Worm (Caenorhabditis elegans): ENCODE measurements around the gene vit-3.

Gene vit-3

ce11 chrX:3572490-3572889, at the start of gene vit-3:
TSS of gene vit-3 (minus strand) at chrX:3572549.
- TF ChIP-seq tbx-2 (tag; optimal IDR thresholded peaks at IDR 0.05) (no peak), pax-1 (tag; optimal IDR thresholded peaks at IDR 0.05) (no peak), lim-6 (tag; optimal IDR thresholded peaks at IDR 0.05) (no peak), ref-2 (tag; optimal IDR thresholded peaks at IDR 0.05) (no peak), pha-2 (tag; optimal IDR thresholded peaks at IDR 0.05) (no peak), lin-11 (tag; optimal IDR thresholded peaks at IDR 0.05) (no peak), eyg-1 (tag; optimal IDR thresholded peaks at IDR 0.05) (no peak), madf-2 (tag; optimal IDR thresholded peaks at IDR 0.05) (no peak), dmd-4 (tag; optimal IDR thresholded peaks at IDR 0.05; ENCODE audit: borderline replicate concordance) (no peak), ceh-45 (GFP tag; IDR thresholded peaks at IDR 0.05) (no peak), fkh-6 (tag; optimal IDR thresholded peaks at IDR 0.05) (no peak), ttx-3 (tag; optimal IDR thresholded peaks at IDR 0.05) (no peak), ceh-34 (tag; optimal IDR thresholded peaks at IDR 0.05) (no peak), ahr-1 (tag; optimal IDR thresholded peaks at IDR 0.05) (no peak)

ce11 chrX:3618842-3619241, 46.5 kb upstream of the vit-3 start:
- TF ChIP-seq ets-4 (tag; optimal IDR thresholded peaks at IDR 0.05): no peak
- TF ChIP-seq unc-42 (tag; optimal IDR thresholded peaks at IDR 0.05): peak; percentile 87
- no peak for TF ChIP-seq elt-4 (tag; optimal IDR thresholded peaks at IDR 0.05)
- no peak for TF ChIP-seq unc-55 (GFP tag; optimal IDR thresholded peaks at IDR 0.05)

- TF ChIP-seq ama-1 (optimal IDR thresholded peaks at IDR 0.05) (no peak), F13H6.1 (tag; optimal IDR thresholded peaks at IDR 0.05) (no peak), ceh-31 (tag; optimal IDR thresholded peaks at IDR 0.05) (no peak), K02D7.2 (tag; optimal IDR thresholded peaks at IDR 0.05) (no peak), ceh-9 (tag; optimal IDR thresholded peaks at IDR 0.05) (no peak), gmeb-2 (tag; optimal IDR thresholded peaks at IDR 0.05) (no peak), ceh-22 (tag; optimal IDR thresholded peaks at IDR 0.05) (no peak), mec-3 (tag; optimal IDR thresholded peaks at IDR 0.05; ENCODE audit: borderline replicate concordance) (no peak), ztf-16 (tag; optimal IDR thresholded peaks at IDR 0.05) (no peak), ceh-18 (tag; optimal IDR thresholded peaks at IDR 0.05) (no peak), C08G9.2 (tag; optimal IDR thresholded peaks at IDR 0.05) (no peak), ets-4 (tag; optimal IDR thresholded peaks at IDR 0.05) (no peak), ceh-30 (tag; optimal IDR thresholded peaks at IDR 0.05) (no peak), ahr-1 (tag; optimal IDR thresholded peaks at IDR 0.05) (no peak), unc-3 (GFP tag; conservative IDR thresholded peaks at IDR 0.05) (no peak), unc-3 (tag; optimal IDR thresholded peaks at IDR 0.05) (no peak)
These were observed 44.9 kb upstream of the vit-3 start, which contains the start of gene del-9 for ce11 chrX:3617218-3617617. TSS of gene del-9 (minus strand) at chrX:3617318.

- TF ChIP-seq elt-2 (tag; optimal IDR thresholded peaks at IDR 0.05) (peak; percentile 78), K09A11.1 (tag; optimal IDR thresholded peaks at IDR 0.05; ENCODE audit: insufficient read depth) (no peak), mec-3 (tag; optimal IDR thresholded peaks at IDR 0.05; ENCODE audit: borderline replicate concordance) (no peak), ceh-14 (tag; optimal IDR thresholded peaks at IDR 0.05) (no peak), che-1 (tag; optimal IDR thresholded peaks at IDR 0.05) (no peak)
These were observed 41.3 kb upstream of the vit-3 start for ce11 chrX:3613665-3614064.

- TF ChIP-seq odd-2 (tag; optimal IDR thresholded peaks at IDR 0.05): no peak
- no peak for TF ChIP-seq ceh-45 (GFP tag; IDR thresholded peaks at IDR 0.05)
- no peak for TF ChIP-seq pax-1 (tag; optimal IDR thresholded peaks at IDR 0.05)
- TF ChIP-seq che-1 (tag; optimal IDR thresholded peaks at IDR 0.05): no peak
- no peak for TF ChIP-seq ttx-3 (tag; optimal IDR thresholded peaks at IDR 0.05)
- TF ChIP-seq hlh-13 (GFP tag; optimal IDR thresholded peaks at IDR 0.05): no peak
- no peak for TF ChIP-seq gmeb-2 (tag; optimal IDR thresholded peaks at IDR 0.05)
- no peak for TF ChIP-seq syd-9 (tag; optimal IDR thresholded peaks at IDR 0.05)
- TF ChIP-seq K02D7.2 (tag; optimal IDR thresholded peaks at IDR 0.05): no peak
- no peak for TF ChIP-seq pha-4 (tag; optimal IDR thresholded peaks at IDR 0.05)
- TF ChIP-seq nhr-232 (tag; optimal IDR thresholded peaks at IDR 0.05): no peak
- no peak for TF ChIP-seq ref-2 (tag; optimal IDR thresholded peaks at IDR 0.05)
These were observed 39.4 kb upstream of the vit-3 start for ce11 chrX:3611740-3612139.

Data from whole organism, late embryonic.